Fruit fly (Drosophila melanogaster): ENCODE measurements around the gene Nep5.

Nep5 gene

dm6 chr3R:27094233-27094632 is 30.2 kb upstream of the Nep5 start, which contains the start of gene CG14259:
Gene CG14259 (plus strand): TSS chr3R:27094533.
- TF ChIP-seq rgr (GFP tag; optimal IDR thresholded peaks at IDR 0.05) (no peak), dl (GFP tag; optimal IDR thresholded peaks at IDR 0.05; ENCODE audit: insufficient read depth in 1 of 2, partially characterized antibody in 2 of 2) (no peak), pan (optimal IDR thresholded peaks at IDR 0.05) (no peak), GATAd (GFP tag; optimal IDR thresholded peaks at IDR 0.05) (no peak), CG9705 (GFP tag; optimal IDR thresholded peaks at IDR 0.05) (no peak), Sp1 (GFP tag; optimal IDR thresholded peaks at IDR 0.05) (no peak), Hr83 (GFP tag; optimal IDR thresholded peaks at IDR 0.05; ENCODE audit: poor library complexity, severe bottlenecking) (no peak), fru (GFP tag; optimal IDR thresholded peaks at IDR 0.05) (no peak), tai (GFP tag; optimal IDR thresholded peaks at IDR 0.05) (no peak), CrebA (GFP tag; optimal IDR thresholded peaks at IDR 0.05; ENCODE audit: borderline replicate concordance) (no peak), Hnf4 (GFP tag; optimal IDR thresholded peaks at IDR 0.05) (no peak), woc (GFP tag; optimal IDR thresholded peaks at IDR 0.05) (no peak), br (GFP tag; optimal IDR thresholded peaks at IDR 0.05) (no peak)

DNA sequence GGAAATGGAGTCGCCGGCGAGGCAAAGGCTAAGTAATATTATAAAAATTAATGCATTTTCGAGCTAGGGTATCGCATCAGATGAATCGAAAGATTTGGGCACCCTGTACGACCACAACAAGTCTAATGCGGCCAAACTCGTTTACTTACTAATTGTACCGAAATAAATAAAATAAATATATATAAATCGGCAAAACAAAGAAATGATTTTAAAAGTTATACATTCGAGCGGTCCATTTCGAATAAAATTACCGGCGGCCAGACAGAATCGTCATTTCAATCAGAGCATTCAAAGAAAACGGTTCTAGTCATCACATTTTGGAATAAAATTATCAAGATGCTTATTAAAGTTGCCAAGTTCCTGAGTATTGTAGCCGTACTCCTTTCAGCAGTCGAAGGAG is 28.8 kb upstream of the Nep5 start, which contains the start of gene CG14258:
Gene CG14258, plus strand, starts transcription at position 301 of the 400 bp plus-strand sequence.
- TF ChIP-seq HLH106 (tag; optimal IDR thresholded peaks at IDR 0.05) (no peak), Rel (GFP tag; optimal IDR thresholded peaks at IDR 0.05) (no peak), Rel (tag; optimal IDR thresholded peaks at IDR 0.05) (no peak), Hnf4 (GFP tag; optimal IDR thresholded peaks at IDR 0.05) (no peak), Myc (optimal IDR thresholded peaks at IDR 0.05) (no peak), psq (GFP tag; optimal IDR thresholded peaks at IDR 0.05) (no peak), Sp1 (GFP tag; optimal IDR thresholded peaks at IDR 0.05) (no peak), Hr78 (GFP tag; optimal IDR thresholded peaks at IDR 0.05) (no peak), Dfd (GFP tag; optimal IDR thresholded peaks at IDR 0.05) (no peak), fru (GFP tag; optimal IDR thresholded peaks at IDR 0.05) (no peak)

DNA sequence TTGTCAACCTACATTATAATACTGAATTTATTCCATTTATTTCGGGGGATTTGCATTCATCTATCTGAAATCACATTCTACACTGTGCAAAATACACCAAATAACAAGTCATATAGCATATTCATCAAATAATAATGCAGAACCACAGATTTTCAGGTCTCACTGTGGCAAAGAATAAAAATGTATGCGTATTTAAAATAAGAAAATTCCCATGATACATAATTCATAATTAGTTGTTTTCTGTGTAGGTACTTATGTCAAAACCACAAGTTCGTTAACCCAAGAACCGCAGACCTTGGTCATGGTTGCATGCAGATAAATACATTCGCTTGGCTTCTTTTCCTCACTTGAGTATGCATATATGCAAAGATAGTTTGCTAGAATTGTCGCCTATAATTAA is 28.3 kb upstream of the Nep5 start:
- TF ChIP-seq fru (GFP tag; optimal IDR thresholded peaks at IDR 0.05) = peak; percentile 57
- peak; percentile 16 for TF ChIP-seq woc (GFP tag; optimal IDR thresholded peaks at IDR 0.05)
- TF ChIP-seq Hnf4 (GFP tag; optimal IDR thresholded peaks at IDR 0.05) = peak; percentile 78
- TF ChIP-seq Vsx2 (GFP tag; optimal IDR thresholded peaks at IDR 0.05; ENCODE audit: partially characterized antibody) = no peak
- peak; percentile 11 for TF ChIP-seq dmrt93B (GFP tag; optimal IDR thresholded peaks at IDR 0.05)
- TF ChIP-seq h (GFP tag; optimal IDR thresholded peaks at IDR 0.05) = peak; percentile 74
- peak; percentile 51 for TF ChIP-seq psq (GFP tag; optimal IDR thresholded peaks at IDR 0.05)
- peak; percentile 57 for TF ChIP-seq OdsH (GFP tag; optimal IDR thresholded peaks at IDR 0.05)
- peak; percentile 65 for TF ChIP-seq HLH106 (tag; optimal IDR thresholded peaks at IDR 0.05)
- no peak for TF ChIP-seq Dif (GFP tag; optimal IDR thresholded peaks at IDR 0.05; ENCODE audit: partially characterized antibody)
- TF ChIP-seq foxo (GFP tag; optimal IDR thresholded peaks at IDR 0.05) = peak in 1 of 2 experiments; percentile 68
- TF ChIP-seq rgr (GFP tag; optimal IDR thresholded peaks at IDR 0.05) = peak; percentile 71
- TF ChIP-seq CrebA (GFP tag; optimal IDR thresholded peaks at IDR 0.05; ENCODE audit: borderline replicate concordance) = no peak
- no peak for TF ChIP-seq Rel (GFP tag; optimal IDR thresholded peaks at IDR 0.05)
- peak; percentile 85 for TF ChIP-seq Rel (tag; optimal IDR thresholded peaks at IDR 0.05)
- peak; percentile 48 for TF ChIP-seq Sp1 (GFP tag; optimal IDR thresholded peaks at IDR 0.05)
- peak; percentile 69 for TF ChIP-seq tai (GFP tag; optimal IDR thresholded peaks at IDR 0.05)
- peak; percentile 68 for TF ChIP-seq br (GFP tag; optimal IDR thresholded peaks at IDR 0.05)
- TF ChIP-seq brk (GFP tag; optimal IDR thresholded peaks at IDR 0.05) = no peak
- TF ChIP-seq ey (GFP tag; optimal IDR thresholded peaks at IDR 0.05) = peak; percentile 75
- TF ChIP-seq GATAd (GFP tag; optimal IDR thresholded peaks at IDR 0.05) = peak; percentile 17
- TF ChIP-seq usp (GFP tag; optimal IDR thresholded peaks at IDR 0.05) = no peak

- TF ChIP-seq psq (GFP tag; optimal IDR thresholded peaks at IDR 0.05) = no peak
These were observed 27.1 kb upstream of the Nep5 start, which contains the start of gene Cpr97Eb for dm6 chr3R:27091106-27091505. Gene Cpr97Eb (minus strand): TSS chr3R:27091130.

DNA sequence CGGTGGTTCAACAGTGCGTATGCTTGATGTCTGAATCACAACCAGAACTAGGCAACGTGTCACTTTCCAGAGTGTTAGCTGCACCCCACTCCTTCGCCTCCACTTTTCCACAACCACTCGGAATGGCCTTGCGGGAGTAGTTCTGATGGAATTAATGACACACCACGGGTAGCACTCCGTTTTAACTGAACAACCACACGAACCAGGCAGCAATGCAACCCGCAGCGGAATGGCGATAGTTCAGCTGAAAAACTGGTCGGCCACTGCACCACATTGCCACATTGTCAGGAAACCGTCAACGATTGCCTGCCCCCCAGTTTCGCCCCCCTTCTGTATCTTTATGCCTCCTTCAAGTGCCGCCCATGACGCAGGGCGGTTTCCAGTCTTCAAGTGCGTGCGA is 23.6 kb upstream of the Nep5 start, which contains the start of gene Cpr97Ea:
Gene Cpr97Ea, minus strand, starts transcription at position 230 of the 400 bp plus-strand sequence.
- TF ChIP-seq Myc (optimal IDR thresholded peaks at IDR 0.05) = no peak
- TF ChIP-seq Rel (GFP tag; optimal IDR thresholded peaks at IDR 0.05) = no peak
- TF ChIP-seq Rel (tag; optimal IDR thresholded peaks at IDR 0.05) = no peak
- TF ChIP-seq Mio (GFP tag; optimal IDR thresholded peaks at IDR 0.05) = no peak
- TF ChIP-seq rgr (GFP tag; optimal IDR thresholded peaks at IDR 0.05) = no peak
- no peak for TF ChIP-seq usp (GFP tag; optimal IDR thresholded peaks at IDR 0.05)
- TF ChIP-seq jim (GFP tag; optimal IDR thresholded peaks at IDR 0.05) = no peak
- no peak for TF ChIP-seq Hr83 (GFP tag; optimal IDR thresholded peaks at IDR 0.05; ENCODE audit: poor library complexity, severe bottlenecking)
- TF ChIP-seq br (GFP tag; optimal IDR thresholded peaks at IDR 0.05) = no peak
- TF ChIP-seq OdsH (GFP tag; optimal IDR thresholded peaks at IDR 0.05) = no peak
- no peak for TF ChIP-seq GATAd (GFP tag; optimal IDR thresholded peaks at IDR 0.05)
- no peak for TF ChIP-seq foxo (GFP tag; optimal IDR thresholded peaks at IDR 0.05)
- TF ChIP-seq HLH106 (tag; optimal IDR thresholded peaks at IDR 0.05) = no peak
- TF ChIP-seq Hr78 (GFP tag; optimal IDR thresholded peaks at IDR 0.05) = no peak
- TF ChIP-seq N (GFP tag; optimal IDR thresholded peaks at IDR 0.05) = no peak
- TF ChIP-seq Sp1 (GFP tag; optimal IDR thresholded peaks at IDR 0.05) = no peak
- TF ChIP-seq Dif (GFP tag; optimal IDR thresholded peaks at IDR 0.05; ENCODE audit: partially characterized antibody) = no peak
